Worm (Caenorhabditis elegans): ENCODE measurements around the gene F57G9.7.

- TF ChIP-seq med-1 (GFP tag; optimal IDR thresholded peaks at IDR 0.05; ENCODE audit: insufficient read depth) (no peak), T22C8.4 (GFP tag; IDR thresholded peaks at IDR 0.05) (no peak), cog-1 (tag; optimal IDR thresholded peaks at IDR 0.05) (no peak), klf-2 (GFP tag; conservative IDR thresholded peaks at IDR 0.05) (no peak), flt-1 (GFP tag; IDR thresholded peaks at IDR 0.05) (no peak), ref-1 (GFP tag; conservative IDR thresholded peaks at IDR 0.05) (no peak), ztf-29 (GFP tag; IDR thresholded peaks at IDR 0.05) (no peak)
These were observed 4.2 kb upstream of the F57G9.7 start, which contains the start of gene sre-29 for ce11 chrII:12401791-12402190.

Measured in whole organism, midembryonic.